Fruit fly (Drosophila melanogaster) whole organism, embryonic: ENCODE results near the gene fw.
A peak's percentile ranks its signal among the peaks of the same experiment; 100 is the strongest.

Source experiments
- Ada2b ChIP-seq: fragments of 200-800 bp; sonication (Bioruptor generic); IDR thresholded peaks from 2 replicates; pipeline ENCODE4 v1.3.6; 2022; ENCODE audit warnings: missing biosample characterization, missing genetic modification characterization
- Atf-2 ChIP-seq: fragments of 200-800 bp; sonication (Bioruptor generic); optimal IDR thresholded peaks from 2 replicates; lab custom pipeline; 2016; ENCODE audit warnings: missing biosample characterization, missing genetic modification characterization
- B-H1 ChIP-seq: fragments of 200-800 bp; sonication (Bioruptor generic); IDR thresholded peaks from 3 replicates; pipeline ENCODE4 v1.3.6; 2022; ENCODE audit warnings: missing biosample characterization, missing genetic modification characterization
- CG10462 ChIP-seq: fragments of 200-800 bp; sonication (Bioruptor generic); optimal IDR thresholded peaks from 2 replicates; lab custom pipeline; 2016; ENCODE audit warnings: missing biosample characterization, missing genetic modification characterization
- CG11093 ChIP-seq: fragments of 200-800 bp; sonication (Bioruptor generic); IDR thresholded peaks from 3 replicates; pipeline ENCODE4 v1.3.6; 2022; ENCODE audit warnings: missing biosample characterization, missing genetic modification characterization
- CG11247 ChIP-seq: fragments of 200-800 bp; sonication (Bioruptor generic); IDR thresholded peaks from 2 replicates; pipeline ENCODE4 v1.3.6; 2022; ENCODE audit warnings: missing biosample characterization, missing genetic modification characterization
- CG12219 ChIP-seq: fragments of 200-800 bp; sonication (Bioruptor generic); optimal IDR thresholded peaks from 3 replicates; lab custom pipeline; 2018; ENCODE audit warnings: missing biosample characterization, mild to moderate bottlenecking, missing genetic modification characterization
- CG14860 ChIP-seq: fragments of 200-800 bp; sonication (Bioruptor generic); IDR thresholded peaks from 3 replicates; pipeline ENCODE4 v1.3.6; 2022; ENCODE audit warnings: missing biosample characterization, missing genetic modification characterization; ENCODE audit not compliant: partially characterized antibody
- CG2120 ChIP-seq: fragments of 200-800 bp; sonication (Bioruptor generic); optimal IDR thresholded peaks from 3 replicates; lab custom pipeline; 2016; ENCODE audit warnings: missing biosample characterization, missing genetic modification characterization
- CG2712 ChIP-seq: fragments of 200-800 bp; optimal IDR thresholded peaks from 3 replicates; lab custom pipeline; 2019; ENCODE audit warnings: missing biosample characterization, mild to moderate bottlenecking, missing genetic modification characterization, moderate library complexity
- CG32767 ChIP-seq: fragments of 200-800 bp; sonication (Bioruptor generic); IDR thresholded peaks from 2 replicates; pipeline ENCODE4 v1.3.6; 2022; ENCODE audit warnings: missing biosample characterization, missing genetic modification characterization
- CG33213 ChIP-seq: fragments of 200-800 bp; sonication (Bioruptor generic); optimal IDR thresholded peaks from 3 replicates; lab custom pipeline; 2016; ENCODE audit warnings: missing biosample characterization, missing genetic modification characterization
- CG34224 ChIP-seq: fragments of 200-800 bp; sonication (Bioruptor generic); IDR thresholded peaks from 3 replicates; pipeline ENCODE4 v1.3.6; 2022; ENCODE audit warnings: missing biosample characterization, missing genetic modification characterization; ENCODE audit not compliant: partially characterized antibody
- CG43689 ChIP-seq: fragments of 200-800 bp; sonication (Bioruptor generic); IDR thresholded peaks from 2 replicates; pipeline ENCODE4 v1.3.6; 2022; ENCODE audit warnings: missing biosample characterization, missing genetic modification characterization
- CG8944 ChIP-seq: fragments of 200-800 bp; sonication (Bioruptor generic); optimal IDR thresholded peaks from 3 replicates; lab custom pipeline; 2016; ENCODE audit warnings: missing biosample characterization, missing genetic modification characterization
- CG9609 ChIP-seq: fragments of 200-800 bp; sonication (Bioruptor generic); optimal IDR thresholded peaks from 3 replicates; lab custom pipeline; 2016; ENCODE audit warnings: missing biosample characterization, missing genetic modification characterization
- CG9797 ChIP-seq: fragments of 200-800 bp; sonication (Bioruptor generic); optimal IDR thresholded peaks from 3 replicates; lab custom pipeline; 2018; ENCODE audit warnings: missing biosample characterization, mild to moderate bottlenecking, missing genetic modification characterization
- CG9876 ChIP-seq: fragments of 200-800 bp; sonication (Bioruptor generic); optimal IDR thresholded peaks from 2 replicates; lab custom pipeline; 2016; ENCODE audit warnings: missing biosample characterization, missing genetic modification characterization
- CrebB ChIP-seq: fragments of 200-800 bp; sonication (Bioruptor generic); optimal IDR thresholded peaks from 3 replicates; lab custom pipeline; 2018; ENCODE audit warnings: missing biosample characterization, mild to moderate bottlenecking, missing genetic modification characterization
- D19B ChIP-seq: fragments of 200-800 bp; sonication (Bioruptor generic); optimal IDR thresholded peaks from 2 replicates; lab custom pipeline; 2017; ENCODE audit warnings: missing biosample characterization, mild to moderate bottlenecking, missing genetic modification characterization
- GATAe ChIP-seq: fragments of 200-800 bp; sonication (Bioruptor generic); conservative IDR thresholded peaks from 2 replicates; pipeline ENCODE4 v1.3.6; 2022; ENCODE audit warnings: missing biosample characterization, missing genetic modification characterization
- HLHmδ ChIP-seq: fragments of 200-800 bp; sonication (Bioruptor generic); optimal IDR thresholded peaks from 2 replicates; lab custom pipeline; 2018; ENCODE audit warnings: missing biosample characterization, mild to moderate bottlenecking, missing genetic modification characterization, moderate library complexity
- HmgZ ChIP-seq: fragments of 200-800 bp; sonication (Bioruptor generic); optimal IDR thresholded peaks from 2 replicates; lab custom pipeline; 2018; ENCODE audit warnings: missing biosample characterization, mild to moderate bottlenecking, missing genetic modification characterization
- Mad ChIP-seq: fragments of 200-800 bp; sonication (Bioruptor generic); optimal IDR thresholded peaks from 2 replicates; lab custom pipeline; 2016; ENCODE audit warnings: missing biosample characterization, missing genetic modification characterization
- Pdp1 ChIP-seq, 2 experiments: fragments of 200-800 bp; sonication (Bioruptor generic); optimal IDR thresholded peaks; 3 replicates each; lab custom pipeline; 2016; ENCODE audit warnings: missing biosample characterization in 2 of 2, missing genetic modification characterization in 2 of 2, mild to moderate bottlenecking in 1 of 2, moderate library complexity in 1 of 2
- Ravus ChIP-seq: fragments of 200-800 bp; sonication (Bioruptor generic); IDR thresholded peaks from 2 replicates; pipeline ENCODE4 v1.3.6; 2022; ENCODE audit warnings: missing biosample characterization, missing genetic modification characterization
- Sox100B ChIP-seq: fragments of 200-800 bp; sonication (Bioruptor generic); optimal IDR thresholded peaks from 3 replicates; lab custom pipeline; 2018; ENCODE audit warnings: missing biosample characterization, mild to moderate bottlenecking, missing genetic modification characterization
- Sry-δ ChIP-seq: fragments of 200-800 bp; sonication (Bioruptor generic); optimal IDR thresholded peaks from 2 replicates; lab custom pipeline; 2016; ENCODE audit warnings: missing biosample characterization, missing genetic modification characterization
- Ssrp ChIP-seq: fragments of 200-800 bp; sonication (Bioruptor generic); optimal IDR thresholded peaks from 2 replicates; lab custom pipeline; 2018; ENCODE audit warnings: missing biosample characterization, mild to moderate bottlenecking, missing genetic modification characterization, moderate library complexity
- Taf1 ChIP-seq: fragments of 200-800 bp; sonication (Bioruptor generic); IDR thresholded peaks from 2 replicates; pipeline ENCODE4 v1.3.6; 2022; ENCODE audit warnings: missing biosample characterization, missing genetic modification characterization
- Trl ChIP-seq, 3 experiments: fragments of >200 bp in 2 of 3; fragments of 200-800 bp in 1 of 3; sonication (Bioruptor generic) in 1 of 3; optimal IDR thresholded peaks; 2 replicates in 1 of 3; 3 replicates in 2 of 3; lab custom pipeline; 2016 to 2017; ENCODE audit warnings: missing biosample characterization in 1 of 3, missing genetic modification characterization in 1 of 3
- Usf ChIP-seq: fragments of 200-800 bp; sonication (Bioruptor generic); optimal IDR thresholded peaks from 2 replicates; lab custom pipeline; 2017; ENCODE audit warnings: missing genotype, missing biosample characterization, missing genetic modification characterization
- ac ChIP-seq: fragments of 200-800 bp; sonication (Bioruptor generic); optimal IDR thresholded peaks from 3 replicates; lab custom pipeline; 2017; ENCODE audit warnings: missing biosample characterization, mild to moderate bottlenecking, missing genetic modification characterization
- amos ChIP-seq: fragments of 200-800 bp; sonication (Bioruptor generic); IDR thresholded peaks from 2 replicates; pipeline ENCODE4 v1.3.6; 2022; ENCODE audit warnings: missing biosample characterization, missing genetic modification characterization; ENCODE audit not compliant: partially characterized antibody
- ap ChIP-seq: fragments of 200-800 bp; sonication (Bioruptor generic); IDR thresholded peaks from 2 replicates; pipeline ENCODE4 v1.3.6; 2022; ENCODE audit warnings: missing biosample characterization, missing genetic modification characterization
- btn ChIP-seq: fragments of 200-800 bp; sonication (Bioruptor generic); optimal IDR thresholded peaks from 2 replicates; lab custom pipeline; 2016; ENCODE audit warnings: missing biosample characterization, missing genetic modification characterization
- crc ChIP-seq: fragments of 200-800 bp; sonication (Bioruptor generic); optimal IDR thresholded peaks from 2 replicates; lab custom pipeline; 2016; ENCODE audit warnings: missing biosample characterization, missing genetic modification characterization
- fd102C ChIP-seq: fragments of 200-800 bp; sonication (Bioruptor generic); optimal IDR thresholded peaks from 2 replicates; lab custom pipeline; 2018; ENCODE audit warnings: missing biosample characterization, mild to moderate bottlenecking, missing genetic modification characterization, moderate library complexity
- lab ChIP-seq: fragments of 200-800 bp; sonication (Bioruptor generic); optimal IDR thresholded peaks from 3 replicates; lab custom pipeline; 2017; ENCODE audit warnings: missing biosample characterization, missing genetic modification characterization, mild to moderate bottlenecking, moderate library complexity, missing genetic modification reagents
- lmd ChIP-seq: fragments of 200-800 bp; sonication (Bioruptor generic); IDR thresholded peaks from 2 replicates; pipeline ENCODE4 v1.3.6; 2022; ENCODE audit warnings: missing biosample characterization, missing genetic modification characterization
- pb ChIP-seq: fragments of 200-800 bp; sonication (Bioruptor generic); optimal IDR thresholded peaks from 3 replicates; lab custom pipeline; 2016; ENCODE audit warnings: missing biosample characterization, missing genetic modification characterization
- pita ChIP-seq: fragments of 200-800 bp; sonication (Bioruptor generic); optimal IDR thresholded peaks from 2 replicates; lab custom pipeline; 2017; ENCODE audit warnings: missing biosample characterization, mild to moderate bottlenecking, missing genetic modification characterization
- sima ChIP-seq: fragments of 200-800 bp; sonication (Bioruptor generic); optimal IDR thresholded peaks from 2 replicates; lab custom pipeline; 2016; ENCODE audit warnings: missing biosample characterization, missing genetic modification characterization
- slp2 ChIP-seq: fragments of 200-800 bp; sonication (Bioruptor generic); optimal IDR thresholded peaks from 2 replicates; lab custom pipeline; 2016; ENCODE audit warnings: missing biosample characterization, missing genetic modification characterization
- stc ChIP-seq: fragments of 200-800 bp; sonication (Bioruptor generic); IDR thresholded peaks from 2 replicates; pipeline ENCODE4 v1.3.6; 2022; ENCODE audit warnings: missing biosample characterization, missing genetic modification characterization
- stwl ChIP-seq: fragments of 200-800 bp; sonication (Bioruptor generic); optimal IDR thresholded peaks from 3 replicates; lab custom pipeline; 2018; ENCODE audit warnings: missing biosample characterization, mild to moderate bottlenecking, missing genetic modification characterization, moderate library complexity
- tll ChIP-seq, 2 experiments: fragments of 200-800 bp in 1 of 2; fragments of >200 bp in 1 of 2; sonication (Bioruptor generic) in 1 of 2; optimal IDR thresholded peaks; 2 replicates each; lab custom pipeline; 2017 to 2019; ENCODE audit warnings: missing biosample characterization in 2 of 2, missing genetic modification characterization in 2 of 2, mild to moderate bottlenecking in 1 of 2, moderate library complexity in 1 of 2
- toy ChIP-seq: fragments of 200-800 bp; sonication (Bioruptor generic); IDR thresholded peaks from 2 replicates; pipeline ENCODE4 v1.3.6; 2022; ENCODE audit warnings: missing biosample characterization, missing genetic modification characterization
- twi ChIP-seq: fragments of 200-800 bp; optimal IDR thresholded peaks from 2 replicates; lab custom pipeline; 2019; ENCODE audit warnings: missing biosample characterization, mild to moderate bottlenecking, missing genetic modification characterization, moderate library complexity
- vnd ChIP-seq: fragments of 200-800 bp; sonication (Bioruptor generic); IDR thresholded peaks from 3 replicates; pipeline ENCODE4 v1.3.6; 2022; ENCODE audit warnings: missing biosample characterization, missing genetic modification characterization; ENCODE audit not compliant: partially characterized antibody

Gene fw

dm6 chrX:12006678-12007441, 3.1 kb upstream of the fw start, which contains the start of gene CG1806 (continued):
- TF ChIP-seq Sry-δ (GFP tag; lab: Kevin White, UChicago) (no peak), CG9797 (GFP tag; lab: Kevin White, UChicago) (no peak), CrebB (tag; lab: Kevin White, UChicago) (no peak), lmd (GFP tag; lab: Robert Waterston, UW) (no peak), GATAe (no peak), lab (GFP tag; lab: Kevin White, UChicago) (peak; percentile 11), CG12219 (GFP tag; lab: Kevin White, UChicago) (no peak), fd102C (GFP tag; lab: Kevin White, UChicago) (no peak), CG9876 (no peak), toy (GFP tag; lab: Robert Waterston, UW) (no peak), CG8944 (GFP tag; lab: Kevin White, UChicago) (no peak), twi (no peak), CG2712 (tag; lab: Kevin White, UChicago) (no peak), CG11247 (GFP tag; lab: Robert Waterston, UW) (no peak), Atf-2 (GFP tag; lab: Kevin White, UChicago) (no peak), Sox100B (GFP tag; lab: Kevin White, UChicago) (no peak), CG2120 (no peak), sima (GFP tag; lab: Kevin White, UChicago) (no peak), B-H1 (GFP tag; lab: Robert Waterston, UW) (no peak), CG14860 (GFP tag; lab: Robert Waterston, UW) (no peak), Taf1 (GFP tag; lab: Robert Waterston, UW) (no peak), CG10462 (GFP tag; lab: Kevin White, UChicago) (no peak), vnd (no peak), CG32767 (GFP tag; lab: Robert Waterston, UW) (no peak), pb (no peak), CG9609 (GFP tag; lab: Kevin White, UChicago) (no peak), CG43689 (no peak), ac (GFP tag; lab: Kevin White, UChicago) (no peak), btn (GFP tag; lab: Kevin White, UChicago) (no peak), Ssrp (tag; lab: Kevin White, UChicago) (no peak), CG34224 (peak; percentile 38; the same call in 2 of the 3 replicates), D19B (GFP tag; lab: Kevin White, UChicago) (no peak), stc (GFP tag; lab: Robert Waterston, UW) (no peak), Ravus (GFP tag; lab: Robert Waterston, UW) (no peak), Ada2b (GFP tag; lab: Robert Waterston, UW) (no peak), crc (GFP tag; lab: Kevin White, UChicago) (no peak), slp2 (GFP tag; lab: Kevin White, UChicago) (no peak), CG33213 (GFP tag; lab: Kevin White, UChicago) (no peak), Usf (GFP tag; lab: Kevin White, UChicago) (no peak), CG11093 (GFP tag; lab: Robert Waterston, UW) (no peak), Trl (optimal IDR thresholded peaks at IDR 0.05; lab: Kevin White, UChicago) (peak; percentile 94 to 97), Trl (GFP tag; optimal IDR thresholded peaks at IDR 0.05; lab: Kevin White, UChicago) (peak; percentile 54), pita (GFP tag; lab: Kevin White, UChicago) (no peak), ap (GFP tag; lab: Robert Waterston, UW) (no peak), HLHmδ (GFP tag; lab: Kevin White, UChicago) (peak; percentile 55), Mad (GFP tag; lab: Kevin White, UChicago) (no peak), HmgZ (tag; lab: Kevin White, UChicago) (no peak), Pdp1 (GFP tag; optimal IDR thresholded peaks at IDR 0.05; lab: Kevin White, UChicago) (no peak), tll (GFP tag; optimal IDR thresholded peaks at IDR 0.05; lab: Kevin White, UChicago) (no peak), stwl (tag; lab: Kevin White, UChicago) (no peak), amos (no peak; the same call in 1 of the 2 replicates)
